Fruit fly (Drosophila melanogaster) whole organism, embryonic: Measurements from ENCODE around the gene CG13364.

Experiments
- Abd-B ChIP-seq: fragments of 200-800 bp; sonication (Bioruptor generic); optimal IDR thresholded peaks from 2 replicates; lab custom pipeline; 2018; ENCODE audit warnings: missing biosample characterization, mild to moderate bottlenecking, missing genetic modification characterization, moderate library complexity
- Asciz ChIP-seq: fragments of 200-800 bp; sonication (Bioruptor generic); optimal IDR thresholded peaks from 2 replicates; lab custom pipeline; 2017; ENCODE audit warnings: missing biosample characterization, mild to moderate bottlenecking, missing genetic modification characterization, missing genetic modification reagents
- B-H1 ChIP-seq: fragments of 200-800 bp; sonication (Bioruptor generic); IDR thresholded peaks from 3 replicates; pipeline ENCODE4 v1.3.6; 2022; ENCODE audit warnings: missing biosample characterization, missing genetic modification characterization
- BtbVII ChIP-seq: fragments of 200-800 bp; sonication (Bioruptor generic); optimal IDR thresholded peaks from 3 replicates; lab custom pipeline; 2017; ENCODE audit warnings: missing biosample characterization, mild to moderate bottlenecking, missing genetic modification characterization
- CG10274 ChIP-seq: fragments of 200-800 bp; sonication (Bioruptor generic); optimal IDR thresholded peaks from 3 replicates; lab custom pipeline; 2017; ENCODE audit warnings: missing biosample characterization, mild to moderate bottlenecking, missing genetic modification characterization
- CG10543 ChIP-seq: fragments of 200-800 bp; sonication (Bioruptor generic); optimal IDR thresholded peaks from 3 replicates; lab custom pipeline; 2017; ENCODE audit warnings: missing biosample characterization, mild to moderate bottlenecking, missing genetic modification characterization, moderate library complexity
- CG10565 ChIP-seq: fragments of 200-800 bp; sonication (Bioruptor generic); optimal IDR thresholded peaks from 3 replicates; lab custom pipeline; 2016; ENCODE audit warnings: missing biosample characterization, mild to moderate bottlenecking, missing genetic modification characterization
- CG12155 ChIP-seq: fragments of 200-800 bp; sonication (Bioruptor generic); optimal IDR thresholded peaks from 3 replicates; lab custom pipeline; 2016; ENCODE audit warnings: missing biosample characterization, missing genetic modification characterization
- CG12236 ChIP-seq: fragments of 200-800 bp; sonication (Bioruptor generic); optimal IDR thresholded peaks from 2 replicates; lab custom pipeline; 2016; ENCODE audit warnings: missing biosample characterization, missing genetic modification characterization
- CG13123 ChIP-seq: fragments of 200-800 bp; sonication (Bioruptor generic); optimal IDR thresholded peaks from 2 replicates; lab custom pipeline; 2016; ENCODE audit warnings: missing biosample characterization, missing genetic modification characterization
- CG13894 ChIP-seq: fragments of 200-800 bp; sonication (Bioruptor generic); optimal IDR thresholded peaks from 3 replicates; lab custom pipeline; 2018; ENCODE audit warnings: missing biosample characterization, mild to moderate bottlenecking, missing genetic modification characterization, moderate library complexity
- CG1647 ChIP-seq: fragments of 200-800 bp; sonication (Bioruptor generic); optimal IDR thresholded peaks from 3 replicates; lab custom pipeline; 2016; ENCODE audit warnings: missing biosample characterization, missing genetic modification characterization
- CG16779 ChIP-seq: fragments of 200-800 bp; sonication (Bioruptor generic); IDR thresholded peaks from 2 replicates; pipeline ENCODE4 v1.3.6; 2022; ENCODE audit warnings: missing biosample characterization, missing genetic modification characterization
- CG17568 ChIP-seq: fragments of 200-800 bp; sonication (Bioruptor generic); optimal IDR thresholded peaks from 2 replicates; lab custom pipeline; 2018; ENCODE audit warnings: missing biosample characterization, mild to moderate bottlenecking, missing genetic modification characterization, moderate library complexity
- CG18619 ChIP-seq: fragments of 200-800 bp; sonication (Bioruptor generic); optimal IDR thresholded peaks from 3 replicates; lab custom pipeline; 2017; ENCODE audit warnings: missing biosample characterization, mild to moderate bottlenecking, missing genetic modification characterization
- CG18764 ChIP-seq: fragments of 200-800 bp; sonication (Bioruptor generic); optimal IDR thresholded peaks from 3 replicates; lab custom pipeline; 2016; ENCODE audit warnings: missing biosample characterization, missing genetic modification characterization
- CG2678 ChIP-seq: fragments of 200-800 bp; sonication (Bioruptor generic); optimal IDR thresholded peaks from 3 replicates; lab custom pipeline; 2019; ENCODE audit warnings: missing biosample characterization, mild to moderate bottlenecking, missing genetic modification characterization, moderate library complexity
- CG31441 ChIP-seq: fragments of 200-800 bp; sonication (Bioruptor generic); IDR thresholded peaks from 2 replicates; pipeline ENCODE4 v1.3.6; 2022; ENCODE audit warnings: missing biosample characterization, missing genetic modification characterization
- CG7786 ChIP-seq: fragments of 200-800 bp; sonication (Bioruptor generic); optimal IDR thresholded peaks from 2 replicates; lab custom pipeline; 2016; ENCODE audit warnings: missing biosample characterization, missing genetic modification characterization
- CG9437 ChIP-seq: fragments of 200-800 bp; sonication (Bioruptor generic); optimal IDR thresholded peaks from 2 replicates; lab custom pipeline; 2018; ENCODE audit warnings: missing biosample characterization, mild to moderate bottlenecking, missing genetic modification characterization
- Chrac-16 ChIP-seq: fragments of 200-800 bp; sonication (Bioruptor generic); optimal IDR thresholded peaks from 3 replicates; lab custom pipeline; 2016; ENCODE audit warnings: missing biosample characterization, missing genetic modification characterization
- Dp ChIP-seq: fragments of 200-800 bp; sonication (Bioruptor generic); optimal IDR thresholded peaks from 2 replicates; lab custom pipeline; 2018; ENCODE audit warnings: missing biosample characterization, mild to moderate bottlenecking, missing genetic modification characterization, moderate library complexity
- Dref ChIP-seq: fragments of 200-800 bp; sonication (Bioruptor generic); IDR thresholded peaks from 2 replicates; pipeline ENCODE4 v1.3.6; 2022; ENCODE audit warnings: missing biosample characterization, missing genetic modification characterization
- Elba2 ChIP-seq: fragments of 200-800 bp; sonication (Bioruptor generic); optimal IDR thresholded peaks from 3 replicates; lab custom pipeline; 2016; ENCODE audit warnings: missing biosample characterization, missing genetic modification characterization
- H15 ChIP-seq: fragments of 200-800 bp; sonication (Bioruptor generic); IDR thresholded peaks from 3 replicates; pipeline ENCODE4 v1.3.6; 2022; ENCODE audit warnings: missing biosample characterization, missing genetic modification characterization
- Lim3 ChIP-seq: fragments of 200-800 bp; sonication (Bioruptor generic); IDR thresholded peaks from 2 replicates; pipeline ENCODE4 v1.3.6; 2022; ENCODE audit warnings: missing biosample characterization, missing genetic modification characterization
- Optix ChIP-seq: fragments of 200-800 bp; sonication (Bioruptor generic); IDR thresholded peaks from 3 replicates; pipeline ENCODE4 v1.3.6; 2022; ENCODE audit warnings: missing biosample characterization, missing genetic modification characterization
- Rfx ChIP-seq: fragments of 200-800 bp; sonication (Bioruptor generic); IDR thresholded peaks from 2 replicates; pipeline ENCODE4 v1.3.6; 2022; ENCODE audit warnings: missing biosample characterization, missing genetic modification characterization
- Side ChIP-seq: fragments of 200-800 bp; sonication (Bioruptor generic); optimal IDR thresholded peaks from 2 replicates; lab custom pipeline; 2016; ENCODE audit warnings: missing biosample characterization, missing genetic modification characterization
- Taf1 ChIP-seq: fragments of 200-800 bp; sonication (Bioruptor generic); IDR thresholded peaks from 2 replicates; pipeline ENCODE4 v1.3.6; 2022; ENCODE audit warnings: missing biosample characterization, missing genetic modification characterization
- da ChIP-seq: fragments of 200-800 bp; sonication (Bioruptor generic); optimal IDR thresholded peaks from 2 replicates; lab custom pipeline; 2016; ENCODE audit warnings: missing biosample characterization, missing genetic modification characterization
- gcm2 ChIP-seq: fragments of 200-800 bp; sonication (Bioruptor generic); optimal IDR thresholded peaks from 2 replicates; lab custom pipeline; 2016; ENCODE audit warnings: missing biosample characterization, missing genetic modification characterization
- ham ChIP-seq: fragments of 200-800 bp; sonication (Bioruptor generic); IDR thresholded peaks from 2 replicates; pipeline ENCODE4 v1.3.6; 2022; ENCODE audit warnings: missing biosample characterization, missing genetic modification characterization
- insv ChIP-seq, 2 experiments: fragments of 200-800 bp; sonication (Bioruptor generic); optimal IDR thresholded peaks; 3 replicates each; lab custom pipeline; 2016 to 2018; ENCODE audit warnings: missing biosample characterization in 2 of 2, missing genetic modification characterization in 2 of 2
- lmd ChIP-seq: fragments of 200-800 bp; sonication (Bioruptor generic); IDR thresholded peaks from 2 replicates; pipeline ENCODE4 v1.3.6; 2022; ENCODE audit warnings: missing biosample characterization, missing genetic modification characterization
- lov ChIP-seq, 2 experiments: fragments of 200-800 bp in 1 of 2; fragments of >200 bp in 1 of 2; sonication (Bioruptor generic) in 1 of 2; IDR thresholded peaks in 1 of 2; optimal IDR thresholded peaks in 1 of 2; 2 replicates in 1 of 2; 3 replicates in 1 of 2; pipeline versions ENCODE4 v1.3.6 to Lab custom; 2017 to 2022; ENCODE audit warnings: missing biosample characterization in 1 of 2, missing genetic modification characterization in 1 of 2
- nmo ChIP-seq: fragments of 200-800 bp; sonication (Bioruptor generic); optimal IDR thresholded peaks from 2 replicates; lab custom pipeline; 2018; ENCODE audit warnings: missing biosample characterization, mild to moderate bottlenecking, missing genetic modification characterization, moderate library complexity
- nom ChIP-seq: fragments of 200-800 bp; sonication (Bioruptor generic); optimal IDR thresholded peaks from 2 replicates; lab custom pipeline; 2017; ENCODE audit warnings: missing biosample characterization, missing genetic modification characterization, mild to moderate bottlenecking, moderate library complexity, missing genetic modification reagents
- pnt ChIP-seq: fragments of 200-800 bp; sonication (Bioruptor generic); optimal IDR thresholded peaks from 3 replicates; lab custom pipeline; 2016; ENCODE audit warnings: missing biosample characterization, missing genetic modification characterization
- pros ChIP-seq: fragments of 200-800 bp; sonication (Bioruptor generic); optimal IDR thresholded peaks from 3 replicates; lab custom pipeline; 2019; ENCODE audit warnings: missing biosample characterization, mild to moderate bottlenecking, missing genetic modification characterization, moderate library complexity
- pum ChIP-seq: fragments of 200-800 bp; sonication (Bioruptor generic); optimal IDR thresholded peaks from 2 replicates; lab custom pipeline; 2016; ENCODE audit warnings: missing biosample characterization, missing genetic modification characterization
- ranshi ChIP-seq: fragments of 200-800 bp; sonication (Bioruptor generic); IDR thresholded peaks from 2 replicates; pipeline ENCODE4 v1.3.6; 2022; ENCODE audit warnings: missing biosample characterization, missing genetic modification characterization
- repo ChIP-seq: fragments of 200-800 bp; sonication (Bioruptor generic); optimal IDR thresholded peaks from 2 replicates; lab custom pipeline; 2016; ENCODE audit warnings: missing biosample characterization, missing genetic modification characterization
- salm ChIP-seq: fragments of 200-800 bp; sonication (Bioruptor generic); optimal IDR thresholded peaks from 2 replicates; lab custom pipeline; 2018; ENCODE audit warnings: missing biosample characterization, mild to moderate bottlenecking, missing genetic modification characterization
- schlank ChIP-seq: fragments of 200-800 bp; sonication (Bioruptor generic); optimal IDR thresholded peaks from 2 replicates; lab custom pipeline; 2018; ENCODE audit warnings: missing biosample characterization, mild to moderate bottlenecking, missing genetic modification characterization
- slbo ChIP-seq: fragments of 200-800 bp; sonication (Bioruptor generic); IDR thresholded peaks from 2 replicates; pipeline ENCODE4 v1.3.6; 2022; ENCODE audit warnings: missing biosample characterization, missing genetic modification characterization
- sna ChIP-seq: fragments of 200-800 bp; sonication (Bioruptor generic); IDR thresholded peaks from 2 replicates; pipeline ENCODE4 v1.3.6; 2022; ENCODE audit warnings: missing biosample characterization, missing genetic modification characterization; ENCODE audit not compliant: partially characterized antibody
- sug ChIP-seq: fragments of 200-800 bp; optimal IDR thresholded peaks from 2 replicates; lab custom pipeline; 2019; ENCODE audit warnings: missing biosample characterization, mild to moderate bottlenecking, missing genetic modification characterization, moderate library complexity
- tgo ChIP-seq: fragments of 200-800 bp; sonication (Bioruptor generic); IDR thresholded peaks from 3 replicates; pipeline ENCODE4 v1.3.6; 2022; ENCODE audit warnings: missing biosample characterization, missing genetic modification characterization
- toy ChIP-seq: fragments of 200-800 bp; sonication (Bioruptor generic); IDR thresholded peaks from 2 replicates; pipeline ENCODE4 v1.3.6; 2022; ENCODE audit warnings: missing biosample characterization, missing genetic modification characterization
- wek ChIP-seq: fragments of 200-800 bp; sonication (Bioruptor generic); optimal IDR thresholded peaks from 3 replicates; lab custom pipeline; 2018; ENCODE audit warnings: missing biosample characterization, mild to moderate bottlenecking, missing genetic modification characterization, moderate library complexity

Gene CG13364

DNA sequence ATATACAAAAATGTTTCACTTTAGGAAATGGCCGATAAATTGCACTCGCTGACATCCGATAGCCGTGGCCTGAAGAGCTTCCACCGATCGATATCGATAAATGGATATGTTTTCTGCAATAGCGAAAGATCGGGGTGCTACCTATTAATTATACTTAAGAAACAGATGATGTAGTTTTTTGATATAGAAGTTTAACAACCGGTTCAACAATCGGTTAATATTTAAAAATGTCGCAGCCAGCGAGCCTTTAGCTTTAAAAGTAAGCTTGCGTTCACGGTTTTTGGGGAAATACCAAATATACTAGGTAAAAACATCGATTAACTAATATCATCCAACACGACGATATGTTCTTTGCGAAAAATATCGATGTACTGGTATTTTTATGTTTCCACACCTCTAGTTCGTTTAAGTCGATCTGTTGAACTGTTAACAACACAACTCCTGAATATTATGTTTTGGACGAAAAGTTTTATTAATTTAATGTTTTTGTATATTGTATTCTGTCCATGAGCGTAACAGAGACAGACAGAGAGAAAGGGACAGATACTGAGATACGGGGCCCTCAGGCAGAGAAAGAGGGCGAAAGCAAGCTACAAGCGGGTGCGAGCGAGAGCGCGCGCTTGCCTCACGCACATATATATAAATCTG, 10.6 kb upstream of the CG13364 start, which contains the start of gene Dredd (continued):
- TF ChIP-seq Abd-B (GFP tag; lab: Kevin White, UChicago): no peak
- no peak for TF ChIP-seq ham (GFP tag; lab: Robert Waterston, UW)
- peak; percentile 39 for TF ChIP-seq Dp (GFP tag; lab: Kevin White, UChicago)
- no peak for TF ChIP-seq lov (optimal IDR thresholded peaks at IDR 0.05; lab: Kevin White, UChicago)
- no peak for TF ChIP-seq lov (GFP tag; IDR thresholded peaks at IDR 0.05; lab: Robert Waterston, UW)
- TF ChIP-seq tgo (GFP tag; lab: Robert Waterston, UW): no peak
- TF ChIP-seq CG12155: no peak
- TF ChIP-seq CG12236: no peak
- TF ChIP-seq CG31441: peak; percentile 44; the same call in 1 of the 2 replicates
- TF ChIP-seq CG7786 (GFP tag; lab: Kevin White, UChicago): no peak
- TF ChIP-seq ranshi (GFP tag; lab: Robert Waterston, UW): no peak
- no peak for TF ChIP-seq CG10274
- no peak for TF ChIP-seq CG18619 (GFP tag; lab: Kevin White, UChicago)
- TF ChIP-seq H15 (GFP tag; lab: Robert Waterston, UW): no peak
- TF ChIP-seq nom (GFP tag; lab: Kevin White, UChicago): peak; percentile 7
- peak; percentile 48 for TF ChIP-seq BtbVII (GFP tag; lab: Kevin White, UChicago)
- no peak for TF ChIP-seq salm
- TF ChIP-seq toy (GFP tag; lab: Robert Waterston, UW): no peak
- TF ChIP-seq CG1647: no peak
- TF ChIP-seq da (GFP tag; lab: Kevin White, UChicago): no peak
- no peak for TF ChIP-seq Chrac-16
- TF ChIP-seq B-H1 (GFP tag; lab: Robert Waterston, UW): no peak
- TF ChIP-seq CG16779 (GFP tag; lab: Robert Waterston, UW): no peak
- no peak for TF ChIP-seq Elba2 (GFP tag; lab: Kevin White, UChicago)
- no peak for TF ChIP-seq CG18764 (GFP tag; lab: Kevin White, UChicago)
- no peak for TF ChIP-seq gcm2 (GFP tag; lab: Kevin White, UChicago)
- no peak for TF ChIP-seq Asciz
- no peak for TF ChIP-seq Taf1 (GFP tag; lab: Robert Waterston, UW)
- TF ChIP-seq CG13894: peak; percentile 22
- TF ChIP-seq pnt (GFP tag; lab: Kevin White, UChicago): no peak
- peak; percentile 26 for TF ChIP-seq nmo (GFP tag; lab: Kevin White, UChicago)
- TF ChIP-seq lmd (GFP tag; lab: Robert Waterston, UW): no peak
- TF ChIP-seq pum (GFP tag; lab: Kevin White, UChicago): no peak
- TF ChIP-seq wek (GFP tag; lab: Kevin White, UChicago): no peak
- no peak for TF ChIP-seq sug (tag; lab: Kevin White, UChicago)
- no peak for TF ChIP-seq CG13123 (GFP tag; lab: Kevin White, UChicago)
- no peak for TF ChIP-seq insv (GFP tag; optimal IDR thresholded peaks at IDR 0.05; lab: Kevin White, UChicago)
- TF ChIP-seq slbo: no peak
- no peak for TF ChIP-seq pros
- TF ChIP-seq Rfx (GFP tag; lab: Robert Waterston, UW): no peak; the same call in 1 of the 2 replicates
- TF ChIP-seq CG10565: no peak
- TF ChIP-seq schlank (tag; lab: Kevin White, UChicago): no peak
- peak; percentile 34 for TF ChIP-seq CG10543 (GFP tag; lab: Kevin White, UChicago)
- TF ChIP-seq repo (GFP tag; lab: Kevin White, UChicago): no peak
- TF ChIP-seq Optix: no peak
- peak; percentile 91 for TF ChIP-seq sna
- no peak for TF ChIP-seq Lim3
- TF ChIP-seq Dref (GFP tag; lab: Robert Waterston, UW): peak; percentile 76
- TF ChIP-seq CG2678: no peak
- no peak for TF ChIP-seq CG9437 (GFP tag; lab: Kevin White, UChicago)
- TF ChIP-seq CG17568 (GFP tag; lab: Kevin White, UChicago): no peak
- TF ChIP-seq Side: no peak
